Worm (Caenorhabditis elegans): ENCODE measurements around the gene C01G10.18.
"Not testable (repeated sequence)": the region's sequence is repeated elsewhere in the genome, so short reads cannot be mapped to it uniquely, and the experiment has no call there.

- TF ChIP-seq ztf-29 (GFP tag; IDR thresholded peaks at IDR 0.05); ztf-23 (GFP tag; IDR thresholded peaks at IDR 0.05); T22C8.4 (GFP tag; IDR thresholded peaks at IDR 0.05); ref-1 (GFP tag; conservative IDR thresholded peaks at IDR 0.05); tab-1 (GFP tag; IDR thresholded peaks at IDR 0.05); cog-1 (tag; optimal IDR thresholded peaks at IDR 0.05); klf-2 (GFP tag; conservative IDR thresholded peaks at IDR 0.05): not testable (repeated sequence)
Observed at ce11 chrV:15125162-15125561, 36.6 kb upstream of the C01G10.18 start, which contains the start of gene ugt-30.
